Fruit fly (Drosophila melanogaster) whole organism, embryonic: ENCODE measurements around the gene CG17646.
A peak's percentile ranks its signal among the peaks of the same experiment; 100 is the strongest.

Source experiments
- Awh ChIP-seq: fragments of 200-800 bp; sonication (Bioruptor generic); IDR thresholded peaks from 2 replicates; pipeline ENCODE4, ENCODE4 v1.3.6; 2022; ENCODE audit warnings: missing biosample characterization, missing genetic modification characterization
- CG10267 ChIP-seq: fragments of 200-800 bp; sonication (Bioruptor generic); optimal IDR thresholded peaks from 2 replicates; lab custom pipeline; 2018; ENCODE audit warnings: missing biosample characterization, mild to moderate bottlenecking, missing genetic modification characterization, moderate library complexity
- CG10366 ChIP-seq: fragments of 200-800 bp; sonication (Bioruptor generic); IDR thresholded peaks from 2 replicates; pipeline ENCODE4 v1.3.6; 2022; ENCODE audit warnings: missing biosample characterization, missing genetic modification characterization
- CG10979 ChIP-seq: fragments of 200-800 bp; sonication (Bioruptor generic); optimal IDR thresholded peaks from 2 replicates; lab custom pipeline; 2018; ENCODE audit warnings: missing biosample characterization, mild to moderate bottlenecking, missing genetic modification characterization, moderate library complexity
- CG11093 ChIP-seq: fragments of 200-800 bp; sonication (Bioruptor generic); IDR thresholded peaks from 3 replicates; pipeline ENCODE4 v1.3.6; 2022; ENCODE audit warnings: missing biosample characterization, missing genetic modification characterization
- CG11696 ChIP-seq: fragments of 200-800 bp; sonication (Bioruptor generic); IDR thresholded peaks from 2 replicates; pipeline ENCODE4 v1.3.6; 2022; ENCODE audit warnings: missing biosample characterization, missing genetic modification characterization
- CG12391 ChIP-seq: fragments of 200-800 bp; sonication (Bioruptor generic); optimal IDR thresholded peaks from 3 replicates; lab custom pipeline; 2018; ENCODE audit warnings: missing biosample characterization, mild to moderate bottlenecking, missing genetic modification characterization, moderate library complexity
- CG12942 ChIP-seq: fragments of 200-800 bp; sonication (Bioruptor generic); optimal IDR thresholded peaks from 3 replicates; lab custom pipeline; 2016; ENCODE audit warnings: missing biosample characterization, missing genetic modification characterization
- CG13296 ChIP-seq: fragments of 200-800 bp; sonication (Bioruptor generic); optimal IDR thresholded peaks from 3 replicates; lab custom pipeline; 2018; ENCODE audit warnings: missing biosample characterization, mild to moderate bottlenecking, missing genetic modification characterization
- CG14710 ChIP-seq: fragments of 200-800 bp; sonication (Bioruptor generic); optimal IDR thresholded peaks from 3 replicates; lab custom pipeline; 2019; ENCODE audit warnings: missing biosample characterization, mild to moderate bottlenecking, missing genetic modification characterization, moderate library complexity
- CG15011 ChIP-seq: fragments of 200-800 bp; sonication (Bioruptor generic); optimal IDR thresholded peaks from 3 replicates; lab custom pipeline; 2018; ENCODE audit warnings: missing biosample characterization, mild to moderate bottlenecking, missing genetic modification characterization
- CG1529 ChIP-seq: fragments of 200-800 bp; sonication (Bioruptor generic); optimal IDR thresholded peaks from 3 replicates; lab custom pipeline; 2018; ENCODE audit warnings: missing biosample characterization, missing genetic modification characterization
- CG1603 ChIP-seq: fragments of 200-800 bp; sonication (Bioruptor generic); optimal IDR thresholded peaks from 2 replicates; lab custom pipeline; 2019; ENCODE audit warnings: missing biosample characterization, mild to moderate bottlenecking, missing genetic modification characterization, moderate library complexity
- CG17359 ChIP-seq: fragments of 200-800 bp; sonication (Bioruptor generic); optimal IDR thresholded peaks from 3 replicates; lab custom pipeline; 2018; ENCODE audit warnings: missing biosample characterization, mild to moderate bottlenecking, missing genetic modification characterization, moderate library complexity
- CG17612 ChIP-seq: fragments of 200-800 bp; sonication (Bioruptor generic); IDR thresholded peaks from 2 replicates; pipeline ENCODE4 v1.3.6; 2022; ENCODE audit warnings: missing biosample characterization, missing genetic modification characterization
- CG18262 ChIP-seq: fragments of 200-800 bp; optimal IDR thresholded peaks from 3 replicates; lab custom pipeline; 2019; ENCODE audit warnings: missing biosample characterization, mild to moderate bottlenecking, missing genetic modification characterization, moderate library complexity
- CG31441 ChIP-seq: fragments of 200-800 bp; sonication (Bioruptor generic); IDR thresholded peaks from 2 replicates; pipeline ENCODE4 v1.3.6; 2022; ENCODE audit warnings: missing biosample characterization, missing genetic modification characterization
- CG3281 ChIP-seq: fragments of 200-800 bp; sonication (Bioruptor generic); optimal IDR thresholded peaks from 3 replicates; lab custom pipeline; 2017; ENCODE audit warnings: missing biosample characterization, mild to moderate bottlenecking, missing genetic modification characterization
- CG33557 ChIP-seq: fragments of 200-800 bp; sonication (Bioruptor generic); optimal IDR thresholded peaks from 2 replicates; lab custom pipeline; 2019; ENCODE audit warnings: missing biosample characterization, mild to moderate bottlenecking, missing genetic modification characterization, moderate library complexity
- CG3847 ChIP-seq: fragments of 200-800 bp; sonication (Bioruptor generic); IDR thresholded peaks from 2 replicates; pipeline ENCODE4 v1.3.6; 2022; ENCODE audit warnings: missing biosample characterization, missing genetic modification characterization
- CG4424 ChIP-seq: fragments of 200-800 bp; sonication (Bioruptor generic); optimal IDR thresholded peaks from 3 replicates; lab custom pipeline; 2016; ENCODE audit warnings: missing biosample characterization, missing genetic modification characterization
- CG8924 ChIP-seq: fragments of 200-800 bp; optimal IDR thresholded peaks from 3 replicates; lab custom pipeline; 2019; ENCODE audit warnings: missing biosample characterization, mild to moderate bottlenecking, missing genetic modification characterization, moderate library complexity
- CG8944 ChIP-seq: fragments of 200-800 bp; sonication (Bioruptor generic); optimal IDR thresholded peaks from 3 replicates; lab custom pipeline; 2016; ENCODE audit warnings: missing biosample characterization, missing genetic modification characterization
- D ChIP-seq, 2 experiments: fragments of 200-800 bp in 1 of 2; fragments of >200 bp in 1 of 2; sonication (Bioruptor generic) in 1 of 2; optimal IDR thresholded peaks; 2 replicates in 1 of 2; 3 replicates in 1 of 2; lab custom pipeline; 2017; ENCODE audit warnings: mild to moderate bottlenecking in 1 of 2, missing biosample characterization in 1 of 2, missing genetic modification characterization in 1 of 2, missing genetic modification reagents in 1 of 2
- Hmr ChIP-seq: fragments of 200-800 bp; sonication (Bioruptor generic); optimal IDR thresholded peaks from 3 replicates; lab custom pipeline; 2017; ENCODE audit warnings: mild to moderate bottlenecking, missing biosample characterization, missing genetic modification reagents, missing genetic modification characterization
- Hr51 ChIP-seq, 2 experiments: fragments of 200-800 bp; sonication (Bioruptor generic); optimal IDR thresholded peaks; 2 replicates in 1 of 2; 3 replicates in 1 of 2; lab custom pipeline; 2016 to 2018; ENCODE audit warnings: missing biosample characterization in 2 of 2, missing genetic modification characterization in 2 of 2, mild to moderate bottlenecking in 1 of 2, moderate library complexity in 1 of 2
- Med ChIP-seq: fragments of 200-800 bp; sonication (Bioruptor generic); peaks from one replicate; lab custom pipeline; 2016; ENCODE audit warnings: missing biosample characterization, missing genetic modification characterization, mild to moderate bottlenecking, inconsistent platforms, moderate library complexity
- Mrtf ChIP-seq: fragments of 200-800 bp; sonication (Bioruptor generic); IDR thresholded peaks from 3 replicates; pipeline ENCODE4 v1.3.6; 2022; ENCODE audit warnings: missing biosample characterization, missing genetic modification characterization
- Six4 ChIP-seq: fragments of 200-800 bp; sonication (Bioruptor generic); optimal IDR thresholded peaks from 2 replicates; lab custom pipeline; 2016; ENCODE audit warnings: missing biosample characterization, missing genetic modification characterization
- Sox100B ChIP-seq: fragments of 200-800 bp; sonication (Bioruptor generic); optimal IDR thresholded peaks from 3 replicates; lab custom pipeline; 2018; ENCODE audit warnings: missing biosample characterization, mild to moderate bottlenecking, missing genetic modification characterization
- Xrp1 ChIP-seq: fragments of 200-800 bp; sonication (Bioruptor generic); IDR thresholded peaks from 2 replicates; pipeline ENCODE4 v1.3.6; 2022; ENCODE audit warnings: missing biosample characterization, missing genetic modification characterization
- ab ChIP-seq: fragments of 200-800 bp; sonication (Bioruptor generic); optimal IDR thresholded peaks from 2 replicates; lab custom pipeline; 2016; ENCODE audit warnings: missing biosample characterization, missing genetic modification characterization
- chinmo ChIP-seq: fragments of 200-800 bp; sonication (Bioruptor generic); IDR thresholded peaks from 4 replicates; pipeline ENCODE4 v1.3.6; 2022; ENCODE audit warnings: missing biosample characterization, missing genetic modification characterization; ENCODE audit not compliant: partially characterized antibody
- chm ChIP-seq: fragments of 200-800 bp; sonication (Bioruptor generic); IDR thresholded peaks from 2 replicates; pipeline ENCODE4 v1.3.6; 2022; ENCODE audit warnings: missing biosample characterization, missing genetic modification characterization
- ci ChIP-seq: fragments of 200-800 bp; sonication (Bioruptor generic); IDR thresholded peaks from 3 replicates; pipeline ENCODE4 v1.3.6; 2022; ENCODE audit warnings: missing biosample characterization, missing genetic modification characterization
- croc ChIP-seq: fragments of 200-800 bp; sonication (Bioruptor generic); conservative IDR thresholded peaks from 3 replicates; pipeline ENCODE4 v1.3.6; 2022; ENCODE audit warnings: missing biosample characterization, missing genetic modification characterization
- gsb-n ChIP-seq: fragments of 200-800 bp; sonication (Bioruptor generic); optimal IDR thresholded peaks from 3 replicates; lab custom pipeline; 2018; ENCODE audit warnings: missing biosample characterization, mild to moderate bottlenecking, missing genetic modification characterization
- hkb ChIP-seq, 2 experiments: fragments of 200-800 bp in 1 of 2; fragments of >200 bp in 1 of 2; sonication (Bioruptor generic) in 1 of 2; IDR thresholded peaks in 1 of 2; optimal IDR thresholded peaks in 1 of 2; 2 replicates each; pipeline versions ENCODE4 v1.3.6 to Lab custom; 2017 to 2022; ENCODE audit warnings: missing biosample characterization in 1 of 2, missing genetic modification characterization in 1 of 2
- kni ChIP-seq: fragments of 200-800 bp; sonication (Bioruptor generic); optimal IDR thresholded peaks from 3 replicates; lab custom pipeline; 2017; ENCODE audit warnings: mild to moderate bottlenecking, missing biosample characterization, missing genetic modification reagents, missing genetic modification characterization
- lab ChIP-seq: fragments of 200-800 bp; sonication (Bioruptor generic); optimal IDR thresholded peaks from 3 replicates; lab custom pipeline; 2017; ENCODE audit warnings: missing biosample characterization, missing genetic modification characterization, mild to moderate bottlenecking, moderate library complexity, missing genetic modification reagents
- mirr ChIP-seq: fragments of 200-800 bp; sonication (Bioruptor generic); optimal IDR thresholded peaks from 3 replicates; lab custom pipeline; 2018; ENCODE audit warnings: missing biosample characterization, mild to moderate bottlenecking, missing genetic modification characterization
- nau ChIP-seq: fragments of 200-800 bp; sonication (Bioruptor generic); optimal IDR thresholded peaks from 3 replicates; lab custom pipeline; 2017; ENCODE audit warnings: missing biosample characterization, mild to moderate bottlenecking, missing genetic modification characterization, missing genetic modification reagents
- otp ChIP-seq: fragments of 200-800 bp; sonication (Bioruptor generic); IDR thresholded peaks from 3 replicates; pipeline ENCODE4, ENCODE4 v1.3.6; 2022; ENCODE audit warnings: missing biosample characterization, missing genetic modification characterization
- pan ChIP-seq, 4 experiments: fragments of >200 bp in 3 of 4; fragments of 200-800 bp in 1 of 4; sonication (Bioruptor generic) in 1 of 4; optimal IDR thresholded peaks in 3 of 4; IDR thresholded peaks in 1 of 4; 2 replicates each; pipeline versions ENCODE4 v1.3.6 to Lab custom; 2017 to 2022; ENCODE audit warnings: missing biosample characterization in 2 of 4, missing genetic modification characterization in 2 of 4, mixed read lengths in 1 of 4
- pfk ChIP-seq: fragments of 200-800 bp; sonication (Bioruptor generic); optimal IDR thresholded peaks from 2 replicates; lab custom pipeline; 2018; ENCODE audit warnings: missing biosample characterization, mild to moderate bottlenecking, missing genetic modification characterization, moderate library complexity
- prd ChIP-seq, 3 experiments: fragments of >200 bp in 2 of 3; fragments of 200-800 bp in 1 of 3; sonication (Bioruptor generic) in 1 of 3; optimal IDR thresholded peaks in 2 of 3; IDR thresholded peaks in 1 of 3; 2 replicates in 2 of 3; 3 replicates in 1 of 3; pipeline versions ENCODE4 v1.3.6 to Lab custom; 2017 to 2022; ENCODE audit warnings: missing biosample characterization in 1 of 3, missing genetic modification characterization in 1 of 3
- sob ChIP-seq: fragments of 200-800 bp; sonication (Bioruptor generic); IDR thresholded peaks from 2 replicates; pipeline ENCODE4 v1.3.6; 2022; ENCODE audit warnings: missing biosample characterization, missing genetic modification characterization
- tap ChIP-seq: fragments of 200-800 bp; optimal IDR thresholded peaks from 3 replicates; lab custom pipeline; 2019; ENCODE audit warnings: missing biosample characterization, mild to moderate bottlenecking, missing genetic modification characterization, moderate library complexity

Gene CG17646

dm6 chr2L:1738054-1738453 is 5.7 kb downstream of the CG17646 start (continued):
- TF ChIP-seq kni (GFP tag; lab: Kevin White, UChicago) (no peak), CG10979 (peak; percentile 70), CG18262 (tag; lab: Kevin White, UChicago) (peak; percentile 48), CG1529 (GFP tag; lab: Kevin White, UChicago) (peak; percentile 16), pfk (no peak), ab (GFP tag; lab: Kevin White, UChicago) (no peak), gsb-n (tag; lab: Kevin White, UChicago) (peak; percentile 43), CG8944 (GFP tag; lab: Kevin White, UChicago) (peak; percentile 7), CG15011 (GFP tag; lab: Kevin White, UChicago) (no peak), prd (optimal IDR thresholded peaks at IDR 0.05; lab: Kevin White, UChicago) (no peak), prd (GFP tag; IDR thresholded peaks at IDR 0.05; lab: Robert Waterston, UW) (peak; percentile 37; the same call in 1 of the 3 replicates), CG11093 (GFP tag; lab: Robert Waterston, UW) (no peak), CG14710 (peak; percentile 51), Hr51 (GFP tag; optimal IDR thresholded peaks at IDR 0.05; lab: Kevin White, UChicago) (no peak), CG1603 (peak; percentile 56), tap (tag; lab: Kevin White, UChicago) (no peak), D (optimal IDR thresholded peaks at IDR 0.05; lab: Kevin White, UChicago) (no peak), D (GFP tag; optimal IDR thresholded peaks at IDR 0.05; lab: Kevin White, UChicago) (peak; percentile 25), CG12942 (GFP tag; lab: Kevin White, UChicago) (no peak), CG3281 (GFP tag; lab: Kevin White, UChicago) (no peak), croc (GFP tag; lab: Robert Waterston, UW) (0 out of 3 replicates have a peak, but pooled peaks have one; percentile 15), Six4 (peak; percentile 23), CG4424 (peak; percentile 18), chm (GFP tag; lab: Robert Waterston, UW) (no peak), nau (GFP tag; lab: Kevin White, UChicago) (peak; percentile 43), CG33557 (GFP tag; lab: Kevin White, UChicago) (no peak), CG31441 (GFP tag; lab: Robert Waterston, UW) (peak; percentile 52; the same call in 1 of the 2 replicates), CG17612 (GFP tag; lab: Robert Waterston, UW) (no peak), CG10267 (peak; percentile 19), CG3847 (GFP tag; lab: Robert Waterston, UW) (no peak), CG12391 (tag; lab: Kevin White, UChicago) (peak; percentile 33), Xrp1 (GFP tag; lab: Robert Waterston, UW) (peak; percentile 30; the same call in 1 of the 2 replicates), CG8924 (peak; percentile 15)
- TF ChIP-seq, all 482 proteins: peak for 70

DNA sequence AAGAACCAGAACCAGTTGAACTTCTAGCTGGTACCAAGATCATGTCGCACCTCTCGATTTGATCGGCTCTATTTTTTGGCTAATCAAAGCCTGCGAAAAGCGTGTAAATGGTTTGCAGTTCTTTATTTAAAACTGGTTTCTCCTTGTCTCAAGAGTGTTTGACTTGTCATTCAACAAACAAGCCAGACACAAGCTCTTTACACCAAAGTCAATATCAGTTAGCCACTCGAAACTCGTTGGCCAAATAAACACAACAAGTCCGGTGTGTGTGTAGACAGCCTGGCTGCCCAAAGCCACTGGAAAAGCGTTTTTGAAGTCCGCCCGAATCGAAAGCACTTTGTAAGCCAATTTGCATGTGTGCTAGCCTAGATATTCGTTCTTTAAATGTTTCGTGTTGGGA is 7.8 kb downstream of the CG17646 start:
- TF ChIP-seq otp (GFP tag; lab: Robert Waterston, UW) (0 out of 3 replicates have a peak, but pooled peaks have one; percentile 22), Hmr (GFP tag; lab: Kevin White, UChicago) (peak; percentile 8), CG13296 (GFP tag; lab: Kevin White, UChicago) (peak; percentile 19), Med (peak; percentile 78), pan (optimal IDR thresholded peaks at IDR 0.05; lab: Kevin White, UChicago) (no peak), pan (GFP tag; optimal IDR thresholded peaks at IDR 0.05 in 1 of 2, IDR thresholded peaks at IDR 0.05 in 1 of 2) (peak in 1 of 2 experiments; percentile 37), ci (GFP tag; lab: Robert Waterston, UW) (peak; percentile 34; the same call in 1 of the 3 replicates), Sox100B (GFP tag; lab: Kevin White, UChicago) (peak; percentile 3), sob (GFP tag; lab: Robert Waterston, UW) (peak; percentile 46; the same call in 1 of the 2 replicates), hkb (optimal IDR thresholded peaks at IDR 0.05; lab: Kevin White, UChicago) (no peak), hkb (GFP tag; IDR thresholded peaks at IDR 0.05; lab: Robert Waterston, UW) (peak; percentile 14; the same call in 1 of the 2 replicates), Awh (GFP tag; lab: Robert Waterston, UW) (peak; percentile 55; the same call in 1 of the 2 replicates), Mrtf (no peak), chinmo (GFP tag; lab: Robert Waterston, UW) (0 out of 4 replicates have a peak, but pooled peaks have one; percentile 5), lab (GFP tag; lab: Kevin White, UChicago) (peak; percentile 62), CG10366 (GFP tag; lab: Robert Waterston, UW) (no peak), CG17359 (tag; lab: Kevin White, UChicago) (peak; percentile 6), mirr (GFP tag; lab: Kevin White, UChicago) (peak; percentile 53), CG11696 (GFP tag; lab: Robert Waterston, UW) (0 out of 2 replicates have a peak, but pooled peaks have one; percentile 46)
